Worm (Caenorhabditis elegans): ENCODE measurements around the gene ins-17.

Gene ins-17

DNA sequence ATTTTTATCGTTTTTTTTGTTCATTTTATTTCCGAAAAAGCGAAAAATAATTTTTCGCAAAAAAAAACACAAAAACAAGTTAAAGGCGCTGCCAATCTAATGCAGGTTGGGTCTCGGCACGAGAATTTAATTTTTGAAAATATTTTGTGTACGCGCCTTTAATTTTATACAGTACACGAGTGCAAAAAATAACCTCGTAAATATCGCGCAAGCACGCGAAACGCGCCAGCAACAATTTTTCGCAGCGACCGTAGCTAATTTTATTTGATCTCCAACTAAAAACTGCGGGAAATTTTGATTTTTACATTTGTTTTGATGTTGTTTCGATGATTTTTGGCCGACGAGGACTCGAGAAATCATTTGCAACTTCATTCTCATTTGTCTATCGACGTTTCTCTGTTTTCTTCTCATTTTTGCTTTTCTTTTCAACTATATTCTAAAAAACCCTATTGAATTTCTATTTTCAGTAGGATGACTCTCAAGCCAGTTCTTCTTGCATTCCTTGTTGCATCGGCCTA, 11.6 kb upstream of the ins-17 start, which contains the start of gene cpg-1:
Gene cpg-1, plus strand, starts transcription at position 468 of the 518 bp plus-strand sequence.
- no peak for TF ChIP-seq unc-55 (GFP tag; optimal IDR thresholded peaks at IDR 0.05)
- TF ChIP-seq aly-2 (tag; optimal IDR thresholded peaks at IDR 0.05), result no peak
- no peak for TF ChIP-seq lin-39 (tag; optimal IDR thresholded peaks at IDR 0.05)
- no peak for TF ChIP-seq ztf-1 (GFP tag; conservative IDR thresholded peaks at IDR 0.05)
- TF ChIP-seq zag-1 (tag; optimal IDR thresholded peaks at IDR 0.05), result no peak
- no peak for TF ChIP-seq Y55F3AM.14 (GFP tag; optimal IDR thresholded peaks at IDR 0.05)
- no peak for TF ChIP-seq nhr-12 (tag; optimal IDR thresholded peaks at IDR 0.05)
- no peak for TF ChIP-seq skn-1 (tag; optimal IDR thresholded peaks at IDR 0.05)
- TF ChIP-seq nhr-23 (tag; optimal IDR thresholded peaks at IDR 0.05), result no peak
- no peak for TF ChIP-seq elt-1 (tag; optimal IDR thresholded peaks at IDR 0.05)
- no peak for TF ChIP-seq peb-1 (tag; optimal IDR thresholded peaks at IDR 0.05)

DNA sequence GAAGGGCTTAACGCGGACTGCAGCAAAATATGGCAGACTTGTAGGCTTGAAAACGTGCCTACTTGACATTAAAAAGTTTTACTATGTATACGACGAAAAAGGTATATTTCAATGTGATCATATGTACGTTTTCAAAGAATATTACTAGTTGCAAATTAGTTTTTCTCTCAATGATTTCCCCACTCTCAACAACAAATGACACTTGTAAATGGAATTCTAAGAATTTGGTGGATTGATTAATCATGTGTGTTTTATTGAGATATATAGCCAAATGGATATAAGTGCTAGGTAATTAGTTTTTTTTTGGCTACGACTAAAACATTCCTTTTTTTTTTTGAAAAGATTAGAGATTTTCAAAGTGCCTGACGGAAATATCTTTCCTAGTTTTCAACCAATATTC, 9.9 kb upstream of the ins-17 start:
- TF ChIP-seq nhr-10 (tag; optimal IDR thresholded peaks at IDR 0.05) (no peak), nhr-129 (tag; optimal IDR thresholded peaks at IDR 0.05) (no peak), ZK546.5 (tag; optimal IDR thresholded peaks at IDR 0.05) (no peak), egl-27 (tag; optimal IDR thresholded peaks at IDR 0.05) (no peak), ztf-4 (tag; optimal IDR thresholded peaks at IDR 0.05) (no peak), elt-3 (tag; optimal IDR thresholded peaks at IDR 0.05) (no peak), C34F6.9 (tag; optimal IDR thresholded peaks at IDR 0.05) (peak; percentile 20), nhr-21 (tag; optimal IDR thresholded peaks at IDR 0.05) (peak; percentile 36), lsy-2 (tag; optimal IDR thresholded peaks at IDR 0.05) (peak in 1 of 2 experiments; percentile 30), R02D3.7 (tag; optimal IDR thresholded peaks at IDR 0.05) (no peak)

DNA sequence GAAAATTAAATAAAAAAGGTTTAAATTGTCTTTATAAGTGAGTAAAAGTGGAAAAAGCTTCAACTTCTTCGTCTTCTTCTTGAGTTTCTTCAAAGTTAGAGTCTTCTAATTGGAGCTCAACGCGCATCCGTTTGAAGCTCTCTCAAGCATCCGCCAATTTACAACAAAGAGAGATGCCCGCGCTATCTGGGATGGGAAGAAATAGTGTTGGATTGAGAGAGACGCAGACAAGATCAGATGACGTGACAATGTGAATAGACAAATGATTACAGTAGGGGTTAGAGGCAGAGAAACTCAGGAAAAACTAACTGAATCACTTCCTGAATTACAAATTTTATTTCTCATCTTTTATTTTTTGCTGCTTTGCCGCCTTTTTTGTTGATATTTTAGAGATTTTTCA, 5.6 kb upstream of the ins-17 start:
- TF ChIP-seq nhr-11 (tag; optimal IDR thresholded peaks at IDR 0.05) (no peak), nhr-12 (tag; optimal IDR thresholded peaks at IDR 0.05) (no peak), nhr-10 (tag; optimal IDR thresholded peaks at IDR 0.05) (no peak), crh-2 (tag; optimal IDR thresholded peaks at IDR 0.05) (no peak), nhr-77 (tag; optimal IDR thresholded peaks at IDR 0.05) (no peak), elt-3 (tag; optimal IDR thresholded peaks at IDR 0.05) (no peak), mab-5 (tag; optimal IDR thresholded peaks at IDR 0.05) (no peak), nhr-6 (tag; optimal IDR thresholded peaks at IDR 0.05) (no peak), fos-1 (tag; optimal IDR thresholded peaks at IDR 0.05) (no peak), nhr-129 (tag; optimal IDR thresholded peaks at IDR 0.05) (no peak), sma-9 (GFP tag; optimal IDR thresholded peaks at IDR 0.05) (no peak), sma-9 (tag; optimal IDR thresholded peaks at IDR 0.05) (no peak), lin-39 (tag; optimal IDR thresholded peaks at IDR 0.05) (no peak), lin-13 (GFP tag; optimal IDR thresholded peaks at IDR 0.05) (no peak), C34F6.9 (tag; optimal IDR thresholded peaks at IDR 0.05) (no peak), ztf-11 (tag; optimal IDR thresholded peaks at IDR 0.05) (no peak), nhr-21 (tag; optimal IDR thresholded peaks at IDR 0.05) (no peak)

DNA sequence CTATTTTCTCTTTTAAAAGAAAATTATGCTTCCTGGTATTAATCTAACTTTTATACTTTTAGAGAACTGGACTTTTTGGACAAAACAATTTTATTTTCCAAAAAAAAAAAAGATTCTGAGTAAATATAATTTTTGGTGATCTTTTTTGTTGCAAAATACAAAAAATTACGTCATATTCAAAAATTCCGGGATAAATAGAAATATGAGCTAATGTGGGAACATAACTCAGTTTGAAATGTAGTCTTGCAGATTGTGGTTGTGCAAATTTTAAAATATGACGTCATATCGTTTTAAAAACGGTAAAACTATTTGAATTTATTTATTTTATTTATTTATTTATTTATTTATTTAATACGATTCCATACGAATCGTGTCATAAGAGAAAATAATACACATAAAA, 4.4 kb upstream of the ins-17 start:
- no peak for TF ChIP-seq C34F6.9 (tag; optimal IDR thresholded peaks at IDR 0.05)
- TF ChIP-seq Y55F3AM.14 (GFP tag; optimal IDR thresholded peaks at IDR 0.05), result no peak
- TF ChIP-seq aly-2 (tag; optimal IDR thresholded peaks at IDR 0.05), result no peak
- no peak for TF ChIP-seq lin-13 (GFP tag; optimal IDR thresholded peaks at IDR 0.05)
- no peak for TF ChIP-seq nhr-21 (tag; optimal IDR thresholded peaks at IDR 0.05)
- TF ChIP-seq ceh-82 (tag; optimal IDR thresholded peaks at IDR 0.05), result no peak
- no peak for TF ChIP-seq ztf-4 (tag; optimal IDR thresholded peaks at IDR 0.05)
- no peak for TF ChIP-seq ama-1 (optimal IDR thresholded peaks at IDR 0.05)
- no peak for TF ChIP-seq mdl-1 (tag; optimal IDR thresholded peaks at IDR 0.05)
- TF ChIP-seq ceh-16 (tag; optimal IDR thresholded peaks at IDR 0.05), result no peak
- no peak for TF ChIP-seq nhr-25 (tag; optimal IDR thresholded peaks at IDR 0.05)
- TF ChIP-seq blmp-1 (tag; optimal IDR thresholded peaks at IDR 0.05; ENCODE audit: insufficient read depth), result no peak
- no peak for TF ChIP-seq nhr-77 (tag; optimal IDR thresholded peaks at IDR 0.05)
- TF ChIP-seq fos-1 (tag; optimal IDR thresholded peaks at IDR 0.05), result no peak
- TF ChIP-seq gmeb-1 (tag; optimal IDR thresholded peaks at IDR 0.05), result no peak
- TF ChIP-seq zag-1 (tag; optimal IDR thresholded peaks at IDR 0.05), result no peak
- no peak for TF ChIP-seq unc-55 (GFP tag; optimal IDR thresholded peaks at IDR 0.05)
- TF ChIP-seq elt-1 (tag; optimal IDR thresholded peaks at IDR 0.05), result no peak
